Worm (Caenorhabditis elegans): ENCODE results near the gene gly-6.

ce11 chrIII:4370585-4370984 is 39.6 kb upstream of the gly-6 start, which contains the start of gene ckb-3:
- no peak for TF ChIP-seq sptf-1 (tag; optimal IDR thresholded peaks at IDR 0.05)
- TF ChIP-seq elt-3 (tag; optimal IDR thresholded peaks at IDR 0.05): no peak
- TF ChIP-seq ztf-11 (tag; optimal IDR thresholded peaks at IDR 0.05): no peak
- no peak for TF ChIP-seq lsy-2 (tag; optimal IDR thresholded peaks at IDR 0.05)
- no peak for TF ChIP-seq pha-4 (tag; optimal IDR thresholded peaks at IDR 0.05)
- TF ChIP-seq nhr-237 (tag; optimal IDR thresholded peaks at IDR 0.05): no peak
- no peak for TF ChIP-seq ces-1 (GFP tag; optimal IDR thresholded peaks at IDR 0.05)
- TF ChIP-seq sem-2 (GFP tag; optimal IDR thresholded peaks at IDR 0.05): no peak
- TF ChIP-seq snpc-4 (tag; optimal IDR thresholded peaks at IDR 0.05): no peak
